Fruit fly (Drosophila melanogaster) whole organism, pupa: ENCODE data around the gene Peritrophin-15b.

Source experiments
- CG10348 ChIP-seq: fragments of 200-800 bp; sonication (Bioruptor generic); IDR thresholded peaks from 2 replicates; pipeline ENCODE4 v1.3.6; 2022; ENCODE audit warnings: missing biosample characterization, missing genetic modification characterization
- CG12605 ChIP-seq: fragments of 200-800 bp; sonication (Bioruptor generic); IDR thresholded peaks from 2 replicates; pipeline ENCODE4 v1.3.6; 2022; ENCODE audit warnings: missing biosample characterization, missing genetic modification characterization
- CG13204 ChIP-seq: fragments of 200-800 bp; sonication (Bioruptor generic); optimal IDR thresholded peaks from 2 replicates; lab custom pipeline; 2018; ENCODE audit warnings: missing biosample characterization, mild to moderate bottlenecking, missing genetic modification characterization, moderate library complexity
- CG14655 ChIP-seq: fragments of 200-800 bp; sonication (Bioruptor generic); optimal IDR thresholded peaks from 3 replicates; lab custom pipeline; 2017; ENCODE audit warnings: mild to moderate bottlenecking, missing biosample characterization, missing genetic modification reagents, missing genetic modification characterization
- CG15710 ChIP-seq: fragments of 200-800 bp; sonication (Bioruptor generic); optimal IDR thresholded peaks from 2 replicates; lab custom pipeline; 2018; ENCODE audit warnings: missing biosample characterization, mild to moderate bottlenecking, missing genetic modification characterization, moderate library complexity
- CG17806 ChIP-seq: fragments of 200-800 bp; sonication (Bioruptor generic); optimal IDR thresholded peaks from 2 replicates; lab custom pipeline; 2018; ENCODE audit warnings: missing biosample characterization, mild to moderate bottlenecking, missing genetic modification characterization, moderate library complexity
- CG32121 ChIP-seq: fragments of 200-800 bp; sonication (Bioruptor generic); IDR thresholded peaks from 2 replicates; pipeline ENCODE4 v1.3.6; 2022; ENCODE audit warnings: missing biosample characterization, missing genetic modification characterization
- CG34367 ChIP-seq: fragments of 200-800 bp; sonication (Bioruptor generic); optimal IDR thresholded peaks from 2 replicates; lab custom pipeline; 2018; ENCODE audit warnings: missing biosample characterization, mild to moderate bottlenecking, missing genetic modification characterization
- CG4496 ChIP-seq: fragments of 200-800 bp; sonication (Bioruptor generic); IDR thresholded peaks from 3 replicates; pipeline ENCODE4 v1.3.6; 2022; ENCODE audit warnings: missing biosample characterization, missing genetic modification characterization
- CG8159 ChIP-seq: fragments of 200-800 bp; sonication (Bioruptor generic); optimal IDR thresholded peaks from 3 replicates; lab custom pipeline; 2018; ENCODE audit warnings: missing biosample characterization, mild to moderate bottlenecking, missing genetic modification characterization, moderate library complexity
- CG8301 ChIP-seq: fragments of 200-800 bp; sonication (Bioruptor generic); optimal IDR thresholded peaks from 2 replicates; lab custom pipeline; 2018; ENCODE audit warnings: missing biosample characterization, mild to moderate bottlenecking, missing genetic modification characterization
- CG9948 ChIP-seq: fragments of 200-800 bp; sonication (Bioruptor generic); optimal IDR thresholded peaks from 2 replicates; lab custom pipeline; 2018; ENCODE audit warnings: missing biosample characterization, mild to moderate bottlenecking, missing genetic modification characterization, moderate library complexity
- D1 ChIP-seq: fragments of 200-800 bp; sonication (Bioruptor generic); optimal IDR thresholded peaks from 2 replicates; lab custom pipeline; 2018; ENCODE audit warnings: missing biosample characterization, mild to moderate bottlenecking, missing genetic modification characterization, moderate library complexity
- EcR ChIP-seq: fragments of 200-800 bp; sonication (Bioruptor generic); optimal IDR thresholded peaks from 3 replicates; lab custom pipeline; 2019; ENCODE audit warnings: missing biosample characterization, missing genetic modification characterization, mild to moderate bottlenecking, moderate library complexity, missing genetic modification reagents
- Ets98B ChIP-seq: fragments of 200-800 bp; sonication (Bioruptor generic); IDR thresholded peaks from 2 replicates; pipeline ENCODE4 v1.3.6; 2022; ENCODE audit warnings: missing biosample characterization, missing genetic modification characterization
- Pif1A ChIP-seq: fragments of 200-800 bp; sonication (Bioruptor generic); optimal IDR thresholded peaks from 3 replicates; lab custom pipeline; 2016; ENCODE audit warnings: missing biosample characterization, missing genetic modification characterization
- Pif1B ChIP-seq: fragments of 200-800 bp; sonication (Bioruptor generic); optimal IDR thresholded peaks from 3 replicates; lab custom pipeline; 2016; ENCODE audit warnings: missing biosample characterization, missing genetic modification characterization
- Snoo ChIP-seq: fragments of 200-800 bp; sonication (Bioruptor generic); optimal IDR thresholded peaks from 3 replicates; lab custom pipeline; 2017; ENCODE audit warnings: missing biosample characterization, mild to moderate bottlenecking, missing genetic modification characterization, inconsistent platforms
- fd96Ca ChIP-seq: fragments of 200-800 bp; sonication (Bioruptor generic); IDR thresholded peaks from 3 replicates; pipeline ENCODE4 v1.3.6; 2022; ENCODE audit warnings: missing biosample characterization, missing genetic modification characterization
- gl ChIP-seq: fragments of 200-800 bp; sonication (Bioruptor generic); optimal IDR thresholded peaks from 2 replicates; lab custom pipeline; 2018; ENCODE audit warnings: missing biosample characterization, mild to moderate bottlenecking, missing genetic modification characterization
- rn ChIP-seq: fragments of 200-800 bp; sonication (Bioruptor generic); IDR thresholded peaks from 2 replicates; pipeline ENCODE4 v1.3.6; 2022; ENCODE audit warnings: missing biosample characterization, missing genetic modification characterization

Gene Peritrophin-15b

DNA sequence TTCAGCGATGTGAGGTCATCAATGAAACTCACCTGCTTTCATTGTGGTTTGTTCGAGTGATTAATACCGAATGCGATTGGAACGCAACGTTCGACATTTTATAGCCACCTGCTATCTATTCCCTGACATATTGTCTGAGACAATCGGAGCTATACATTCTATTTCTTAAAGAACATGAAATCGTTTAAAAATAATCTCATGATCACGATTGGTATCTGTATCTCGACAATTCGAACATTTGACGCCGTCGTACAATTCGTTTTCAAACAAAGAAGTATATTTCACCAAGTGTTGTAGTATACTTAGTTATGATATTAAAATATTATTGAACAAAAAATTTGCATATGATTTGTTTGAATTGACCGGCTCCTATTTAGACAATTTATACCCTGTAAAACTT, at the start of gene Peritrophin-15b:
Gene Peritrophin-15b (minus strand): TSS at position 101 of the 400 bp plus-strand sequence.
- TF ChIP-seq CG14655 (GFP tag; lab: Kevin White, UChicago), result no peak
- TF ChIP-seq CG17806 (tag; lab: Kevin White, UChicago), result no peak
- TF ChIP-seq, all 21 proteins: peak for 0

DNA sequence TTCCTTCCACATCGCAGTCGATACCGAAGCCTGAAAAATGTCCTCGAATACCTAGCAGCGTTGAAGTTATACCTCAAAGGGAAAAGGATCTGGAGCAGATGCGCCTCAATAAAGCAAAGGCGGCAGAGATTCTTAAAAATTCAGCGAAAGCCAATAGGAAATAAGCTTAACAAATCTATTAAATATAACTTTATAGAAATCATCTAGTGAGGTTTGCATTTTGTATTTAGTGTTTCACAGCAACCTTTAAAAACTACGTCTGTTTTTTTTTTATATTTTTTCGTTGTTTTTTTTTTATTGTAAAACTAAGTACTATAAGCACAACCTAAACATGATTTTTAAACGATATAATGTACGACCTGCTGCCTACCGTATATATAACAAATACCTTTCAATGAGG, 47.4 kb upstream of the Peritrophin-15b start, which contains the start of gene CG31897:
Gene CG31897 (plus strand): TSS at position 301 of the 400 bp plus-strand sequence.
- TF ChIP-seq CG12605 (GFP tag; lab: Robert Waterston, UW) (no peak), CG9948 (tag; lab: Kevin White, UChicago) (no peak), CG34367 (tag; lab: Kevin White, UChicago) (no peak), EcR (GFP tag; lab: Kevin White, UChicago) (no peak), fd96Ca (GFP tag; lab: Robert Waterston, UW) (no peak), CG14655 (GFP tag; lab: Kevin White, UChicago) (no peak), CG13204 (no peak), CG8159 (tag; lab: Kevin White, UChicago) (no peak), CG4496 (no peak), CG8301 (tag; lab: Kevin White, UChicago) (no peak), gl (no peak), CG10348 (GFP tag; lab: Robert Waterston, UW) (no peak), CG17806 (tag; lab: Kevin White, UChicago) (no peak), rn (GFP tag; lab: Robert Waterston, UW) (no peak), Snoo (tag; lab: Kevin White, UChicago) (no peak), CG15710 (tag; lab: Kevin White, UChicago) (no peak), D1 (tag; lab: Kevin White, UChicago) (no peak), Pif1A (GFP tag; lab: Kevin White, UChicago) (no peak), CG32121 (GFP tag; lab: Robert Waterston, UW) (no peak)

DNA sequence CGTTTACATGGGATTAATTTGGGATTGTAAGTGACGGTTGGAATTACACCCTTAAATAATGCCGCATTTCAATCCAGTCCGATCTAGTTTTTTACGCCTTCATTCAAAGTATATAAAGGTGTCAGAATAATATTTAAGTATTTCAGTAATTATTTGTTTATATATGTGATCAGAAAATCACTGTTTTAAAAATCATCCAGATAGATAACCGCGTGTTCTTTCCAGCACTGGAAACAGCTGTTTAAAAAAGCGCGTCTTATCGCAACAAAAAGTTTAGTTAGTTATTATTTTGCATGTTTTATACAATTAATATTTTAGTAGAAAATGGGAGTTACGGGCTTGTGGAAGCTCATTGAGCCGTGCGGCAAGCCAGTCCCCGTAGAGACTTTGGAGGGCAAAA, 43.3 kb upstream of the Peritrophin-15b start, which contains the start of gene mus201:
Gene mus201 (plus strand): TSS at position 118 of the 400 bp plus-strand sequence.
- no peak for TF ChIP-seq Ets98B (GFP tag; lab: Robert Waterston, UW)
- no peak for TF ChIP-seq D1 (tag; lab: Kevin White, UChicago)
- no peak for TF ChIP-seq CG4496

DNA sequence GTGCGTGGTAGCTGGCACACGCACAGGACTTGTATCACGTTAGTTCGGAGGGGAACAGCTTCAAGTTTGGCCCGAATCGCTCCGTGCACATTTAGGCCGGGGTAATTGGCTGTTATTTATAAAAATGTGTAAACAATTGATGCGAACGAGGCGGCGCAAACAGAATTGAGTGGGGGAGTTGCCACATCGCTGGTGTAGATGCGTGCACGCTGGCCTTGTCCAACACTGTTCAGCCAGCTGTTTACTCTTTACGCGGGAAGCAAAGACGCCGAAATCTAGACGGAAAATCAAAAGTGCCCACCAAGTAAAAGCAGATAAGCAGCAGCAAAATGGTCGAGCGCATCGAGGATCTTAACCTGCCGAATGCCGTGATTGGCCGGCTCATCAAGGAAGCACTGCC, 42.4 kb upstream of the Peritrophin-15b start, which contains the start of the genes D12 and Chrac-14:
Gene D12 (minus strand): TSS at position 190 of the 400 bp plus-strand sequence.
Gene Chrac-14 (plus strand): TSS at position 230 of the 400 bp plus-strand sequence.
- no peak for TF ChIP-seq gl
- no peak for TF ChIP-seq rn (GFP tag; lab: Robert Waterston, UW)
- TF ChIP-seq Snoo (tag; lab: Kevin White, UChicago), result no peak
- no peak for TF ChIP-seq CG32121 (GFP tag; lab: Robert Waterston, UW)
- TF ChIP-seq CG4496, result no peak
- no peak for TF ChIP-seq EcR (GFP tag; lab: Kevin White, UChicago)

DNA sequence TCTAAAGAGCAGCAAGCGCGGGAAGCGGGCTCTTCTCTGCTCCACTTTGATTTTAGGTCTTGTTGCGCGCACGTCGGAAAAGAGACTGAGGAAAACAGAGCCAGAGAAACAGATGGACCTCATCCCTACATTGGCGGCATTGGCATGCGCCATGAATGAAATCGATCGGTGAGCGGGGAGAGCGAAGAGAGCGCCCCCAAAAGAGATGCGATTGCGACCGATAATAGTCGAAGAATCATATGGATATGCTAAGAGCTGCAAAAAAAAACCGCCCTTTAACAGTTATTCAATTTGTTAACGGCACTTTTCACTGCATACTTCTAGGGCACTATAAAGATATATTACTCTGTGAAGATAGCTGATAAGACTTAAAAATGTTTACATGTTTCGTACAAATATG, 38.8 kb upstream of the Peritrophin-15b start, which contains the start of gene grk:
Gene grk (minus strand): TSS at position 87 of the 400 bp plus-strand sequence.
- TF ChIP-seq CG9948 (tag; lab: Kevin White, UChicago) (no peak), gl (no peak), CG10348 (GFP tag; lab: Robert Waterston, UW) (no peak), D1 (tag; lab: Kevin White, UChicago) (no peak), rn (GFP tag; lab: Robert Waterston, UW) (no peak), CG12605 (GFP tag; lab: Robert Waterston, UW) (no peak), EcR (GFP tag; lab: Kevin White, UChicago) (no peak)

DNA sequence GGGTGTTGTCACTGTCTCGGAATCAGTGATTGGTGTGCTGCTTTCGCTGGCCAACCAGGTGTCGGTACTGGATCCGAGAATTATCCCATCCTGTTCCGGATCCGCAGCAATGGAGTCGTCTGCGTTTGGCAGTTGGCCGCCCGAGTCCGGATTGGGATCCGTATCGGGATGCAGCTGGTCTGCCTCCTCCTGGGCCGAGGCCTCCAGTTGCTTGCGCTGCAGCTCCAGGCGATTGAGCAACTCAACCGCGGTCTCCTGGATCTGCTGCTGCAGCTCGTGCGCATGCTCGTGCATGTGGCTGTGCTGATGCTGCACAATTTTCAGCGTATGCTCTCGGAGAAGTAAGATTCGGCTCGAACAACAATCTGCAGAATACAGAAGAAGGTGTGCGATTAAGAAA, 37.4 kb upstream of the Peritrophin-15b start:
- TF ChIP-seq CG4496, result no peak

DNA sequence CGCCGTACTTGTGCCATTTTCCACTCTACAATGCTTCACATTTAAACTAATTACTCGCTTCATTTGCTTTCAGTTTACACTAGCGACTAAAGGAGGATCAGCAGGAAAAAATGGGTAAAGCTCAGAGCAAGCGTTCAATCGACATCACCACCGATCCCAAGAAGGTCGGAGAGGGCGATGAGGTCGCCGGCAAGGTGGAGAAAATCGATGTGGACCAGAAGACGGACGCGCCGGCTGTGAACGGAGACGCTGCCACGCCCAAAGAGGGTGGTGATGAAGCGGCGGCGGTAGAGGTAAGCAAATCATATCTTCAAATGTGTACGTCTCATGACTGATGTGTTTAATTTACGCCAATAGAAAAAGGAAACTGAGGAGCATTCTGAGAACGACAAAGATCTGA, 32.1 kb upstream of the Peritrophin-15b start:
- no peak for TF ChIP-seq CG13204
- TF ChIP-seq Pif1A (GFP tag; lab: Kevin White, UChicago), result no peak
- TF ChIP-seq CG8159 (tag; lab: Kevin White, UChicago), result no peak
- TF ChIP-seq CG32121 (GFP tag; lab: Robert Waterston, UW), result no peak
- no peak for TF ChIP-seq CG9948 (tag; lab: Kevin White, UChicago)
- TF ChIP-seq Pif1B (GFP tag; lab: Kevin White, UChicago), result no peak
- TF ChIP-seq CG34367 (tag; lab: Kevin White, UChicago), result no peak
- no peak for TF ChIP-seq Snoo (tag; lab: Kevin White, UChicago)
- TF ChIP-seq CG8301 (tag; lab: Kevin White, UChicago), result no peak
- TF ChIP-seq CG17806 (tag; lab: Kevin White, UChicago), result no peak
- no peak for TF ChIP-seq CG12605 (GFP tag; lab: Robert Waterston, UW)
- TF ChIP-seq CG4496, result no peak
- no peak for TF ChIP-seq CG14655 (GFP tag; lab: Kevin White, UChicago)
- TF ChIP-seq Ets98B (GFP tag; lab: Robert Waterston, UW), result no peak
- no peak for TF ChIP-seq fd96Ca (GFP tag; lab: Robert Waterston, UW)
- TF ChIP-seq CG10348 (GFP tag; lab: Robert Waterston, UW), result no peak
